Worm (Caenorhabditis elegans): ENCODE results near the gene B0462.5.

- TF ChIP-seq dpl-1 (GFP tag; optimal IDR thresholded peaks at IDR 0.05) (no peak), F44E2.7 (GFP tag; IDR thresholded peaks at IDR 0.05) (no peak), snpc-4 (tag; optimal IDR thresholded peaks at IDR 0.05) (no peak), nhr-28 (tag; optimal IDR thresholded peaks at IDR 0.05) (no peak), fkh-10 (GFP tag; optimal IDR thresholded peaks at IDR 0.05) (no peak), daf-8 (GFP tag; IDR thresholded peaks at IDR 0.05) (no peak), unc-130 (GFP tag; optimal IDR thresholded peaks at IDR 0.05) (no peak), snpc-1.2 (GFP tag; IDR thresholded peaks at IDR 0.05) (no peak), lin-13 (GFP tag; optimal IDR thresholded peaks at IDR 0.05) (no peak), jun-1 (tag; optimal IDR thresholded peaks at IDR 0.05) (no peak), mep-1 (tag; optimal IDR thresholded peaks at IDR 0.05) (no peak), saeg-2 (GFP tag; IDR thresholded peaks at IDR 0.05) (no peak), ceh-62 (tag; optimal IDR thresholded peaks at IDR 0.05) (no peak), F26F4.8 (GFP tag; conservative IDR thresholded peaks at IDR 0.05) (no peak)
Observed at ce11 chrV:18371028-18371427, 47.9 kb upstream of the B0462.5 start.

Measured in whole organism, L4 larva.